Worm (Caenorhabditis elegans) whole organism, young adult: ENCODE data around the gene T24H10.4.
A peak's percentile ranks its signal among the peaks of the same experiment; 100 is the strongest.

ENCODE experiments used
- F22D6.2 ChIP-seq: sonication (generic microtip); optimal IDR thresholded peaks from 2 replicates; lab custom pipeline; 2016; ENCODE audit warnings: mild to moderate bottlenecking, missing genetic modification characterization, missing compliant biosample characterization
- F33H1.4 ChIP-seq: fragments of 200-800 bp; sonication (Bioruptor generic); IDR thresholded peaks from 2 replicates; pipeline ENCODE4 v1.3.6; 2022; ENCODE audit warnings: missing genetic modification reagents, missing genetic modification characterization, missing compliant biosample characterization
- F52B5.7 ChIP-seq: sonication (generic microtip); optimal IDR thresholded peaks from 2 replicates; lab custom pipeline; 2016; ENCODE audit warnings: mild to moderate bottlenecking, missing genetic modification characterization, missing compliant biosample characterization
- F57C9.4 ChIP-seq: sonication (generic microtip); optimal IDR thresholded peaks from 2 replicates; lab custom pipeline; 2017; ENCODE audit warnings: mild to moderate bottlenecking, missing genetic modification characterization, missing compliant biosample characterization
- K12H6.12 ChIP-seq: fragments of 200-800 bp; sonication (Bioruptor generic); optimal IDR thresholded peaks from 2 replicates; lab custom pipeline; 2018; ENCODE audit warnings: mild to moderate bottlenecking, missing genetic modification characterization, missing compliant biosample characterization
- Y53F4B.3 ChIP-seq: fragments of 200-800 bp; sonication (Bioruptor generic); IDR thresholded peaks from 2 replicates; pipeline ENCODE4 v1.3.6; 2022; ENCODE audit warnings: missing genetic modification reagents, missing genetic modification characterization, missing compliant biosample characterization
- akir-1 ChIP-seq: fragments of 200-800 bp; sonication (Bioruptor generic); optimal IDR thresholded peaks from 2 replicates; lab custom pipeline; 2018; ENCODE audit warnings: mild to moderate bottlenecking, missing genetic modification characterization, moderate library complexity, missing compliant biosample characterization
- athp-1 ChIP-seq: sonication (generic microtip); optimal IDR thresholded peaks from 2 replicates; lab custom pipeline; 2017; ENCODE audit warnings: mild to moderate bottlenecking, missing genetic modification characterization, missing compliant biosample characterization
- attf-6 ChIP-seq: fragments of 200-800 bp; sonication (Bioruptor generic); IDR thresholded peaks from 2 replicates; pipeline ENCODE4 v1.3.6; 2022; ENCODE audit warnings: missing genetic modification reagents, missing genetic modification characterization, missing compliant biosample characterization
- bed-1 ChIP-seq: fragments of 200-800 bp; sonication (Bioruptor generic); IDR thresholded peaks from 2 replicates; pipeline ENCODE4 v1.3.6; 2022; ENCODE audit warnings: missing genetic modification reagents, missing genetic modification characterization, missing compliant biosample characterization
- ccch-3 ChIP-seq: fragments of 200-800 bp; sonication (Bioruptor generic); optimal IDR thresholded peaks from 2 replicates; lab custom pipeline; 2018; ENCODE audit warnings: mild to moderate bottlenecking, missing genetic modification characterization, missing compliant biosample characterization
- chd-7 ChIP-seq: sonication (generic microtip); optimal IDR thresholded peaks from 2 replicates; lab custom pipeline; 2016; ENCODE audit warnings: mild to moderate bottlenecking, missing genetic modification characterization, moderate library complexity, missing compliant biosample characterization
- die-1 ChIP-seq: sonication (generic microtip); optimal IDR thresholded peaks from 2 replicates; lab custom pipeline; 2016; ENCODE audit warnings: missing genotype, mild to moderate bottlenecking, missing genetic modification characterization, missing compliant biosample characterization
- efl-1 ChIP-seq: fragments of 150-350 bp; optimal IDR thresholded peaks from 2 replicates; lab custom pipeline; 2014; ENCODE audit warnings: missing biosample characterization, missing genetic modification reagents, missing genetic modification characterization
- egl-18 ChIP-seq: fragments of 200-800 bp; sonication (Bioruptor generic); IDR thresholded peaks from 2 replicates; pipeline ENCODE4 v1.3.6; 2022; ENCODE audit warnings: missing genetic modification reagents, missing genetic modification characterization, missing compliant biosample characterization
- egl-44 ChIP-seq: fragments of 200-800 bp; sonication (Bioruptor generic); IDR thresholded peaks from 2 replicates; pipeline ENCODE4 v1.3.6; 2022; ENCODE audit warnings: missing genetic modification reagents, missing genetic modification characterization, missing compliant biosample characterization
- ekl-4 ChIP-seq: fragments of 200-800 bp; sonication (Bioruptor generic); IDR thresholded peaks from 2 replicates; pipeline ENCODE4 v1.3.6; 2022; ENCODE audit warnings: missing genetic modification reagents, missing genetic modification characterization, missing compliant biosample characterization
- hlh-26 ChIP-seq: fragments of 200-800 bp; sonication (Bioruptor generic); conservative IDR thresholded peaks from 2 replicates; pipeline ENCODE4 v1.3.6; 2022; ENCODE audit warnings: missing genetic modification reagents, missing genetic modification characterization, missing compliant biosample characterization
- hrde-1 ChIP-seq: sonication (generic microtip); optimal IDR thresholded peaks from 2 replicates; lab custom pipeline; 2016; ENCODE audit warnings: missing genetic modification characterization, mild to moderate bottlenecking, missing compliant biosample characterization, moderate library complexity, missing genotype, missing genetic modification reagents, borderline replicate concordance
- hsf-1 ChIP-seq: fragments of 200-800 bp; sonication (Bioruptor generic); IDR thresholded peaks from 2 replicates; pipeline ENCODE4 v1.3.6; 2022; ENCODE audit warnings: missing genetic modification reagents, missing genetic modification characterization, missing compliant biosample characterization
- lag-1 ChIP-seq: fragments of 200-800 bp; sonication (Bioruptor generic); IDR thresholded peaks from 2 replicates; pipeline ENCODE4 v1.3.6; 2022; ENCODE audit warnings: missing genetic modification reagents, missing genetic modification characterization, missing compliant biosample characterization
- lir-1 ChIP-seq: fragments of 200-800 bp; sonication (Bioruptor generic); conservative IDR thresholded peaks from 2 replicates; pipeline ENCODE4 v1.3.6; 2022; ENCODE audit warnings: missing genetic modification reagents, missing genetic modification characterization, missing compliant biosample characterization
- madf-10 ChIP-seq: sonication (generic microtip); optimal IDR thresholded peaks from 2 replicates; lab custom pipeline; 2016; ENCODE audit warnings: mild to moderate bottlenecking, missing genetic modification characterization, missing compliant biosample characterization
- madf-6 ChIP-seq: fragments of 200-800 bp; sonication (Bioruptor generic); IDR thresholded peaks from 2 replicates; pipeline ENCODE4 v1.3.6; 2022; ENCODE audit warnings: missing genetic modification reagents, missing genetic modification characterization, missing compliant biosample characterization
- mel-28 ChIP-seq: sonication (generic microtip); optimal IDR thresholded peaks from 2 replicates; lab custom pipeline; 2016; ENCODE audit warnings: borderline replicate concordance, mild to moderate bottlenecking, missing genetic modification characterization, missing compliant biosample characterization
- pha-4 ChIP-seq: fragments of 150-350 bp; sonication (generic microtip); optimal IDR thresholded peaks from 2 replicates; lab custom pipeline; 2014; ENCODE audit warnings: missing biosample characterization, missing genetic modification reagents, missing genetic modification characterization
- rec-8 ChIP-seq, 2 experiments: sonication (generic microtip); optimal IDR thresholded peaks; 2 replicates each; lab custom pipeline; 2016; ENCODE audit warnings: mild to moderate bottlenecking in 2 of 2, missing genetic modification characterization in 2 of 2, missing genetic modification reagents in 2 of 2, missing genotype in 2 of 2, missing biosample characterization in 1 of 2, missing compliant biosample characterization in 1 of 2, moderate library complexity in 1 of 2
- rpc-1 ChIP-seq, 2 experiments: fragments of 150-350 bp in 1 of 2; sonication (generic microtip) in 1 of 2; optimal IDR thresholded peaks; 2 replicates each; lab custom pipeline; 2014 to 2018; ENCODE audit warnings: missing biosample characterization in 1 of 2, missing genetic modification characterization in 1 of 2, missing genetic modification reagents in 1 of 2, missing genotype in 1 of 2
- sea-2 ChIP-seq: fragments of 200-800 bp; sonication (Bioruptor generic); IDR thresholded peaks from 2 replicates; pipeline ENCODE4 v1.3.6; 2022; ENCODE audit warnings: missing genetic modification characterization, missing compliant biosample characterization
- sptf-2 ChIP-seq: fragments of 200-800 bp; sonication (Bioruptor generic); optimal IDR thresholded peaks from 2 replicates; lab custom pipeline; 2018; ENCODE audit warnings: mild to moderate bottlenecking, missing genetic modification characterization, missing compliant biosample characterization
- tbp1 ChIP-seq: fragments of 200-800 bp; sonication (Bioruptor generic); optimal IDR thresholded peaks from 2 replicates; lab custom pipeline; 2018; ENCODE audit warnings: mild to moderate bottlenecking, missing genetic modification characterization, missing compliant biosample characterization
- tbx-9 ChIP-seq: sonication (generic microtip); optimal IDR thresholded peaks from 2 replicates; lab custom pipeline; 2016; ENCODE audit warnings: borderline replicate concordance, missing genetic modification characterization, inconsistent platforms, missing compliant biosample characterization

The T24H10.4 gene

DNA sequence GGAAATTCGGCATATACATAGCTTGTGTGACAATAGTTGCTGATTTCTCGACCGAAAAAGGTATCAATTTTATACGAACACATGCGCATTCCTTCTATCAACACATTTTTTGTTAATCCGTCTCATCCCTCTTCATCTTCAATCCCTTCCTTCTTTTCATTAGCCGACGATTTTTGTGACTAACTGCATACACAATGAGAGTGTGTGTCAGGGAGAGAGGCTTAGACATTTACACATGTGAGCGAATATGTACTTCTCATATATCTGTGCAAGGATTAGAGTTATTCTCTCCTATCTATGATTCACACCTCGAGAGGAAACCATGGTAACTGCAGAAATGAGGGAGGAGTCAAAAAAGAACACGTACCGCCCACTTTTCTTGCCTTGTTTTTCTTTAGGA, 21.0 kb downstream of the T24H10.4 start:
- no peak for TF ChIP-seq lir-1 (GFP tag; lab: Robert Waterston, UW)
- no peak for TF ChIP-seq bed-1 (GFP tag; lab: Robert Waterston, UW)
- no peak for TF ChIP-seq mel-28 (tag; lab: Kevin White, UChicago)
- TF ChIP-seq egl-18 (GFP tag; lab: Robert Waterston, UW), result no peak
- TF ChIP-seq Y53F4B.3, result no peak
- TF ChIP-seq rpc-1 (optimal IDR thresholded peaks at IDR 0.05; lab: Kevin White, UChicago), result no peak
- TF ChIP-seq rpc-1 (tag; optimal IDR thresholded peaks at IDR 0.05; lab: Kevin White, UChicago), result no peak
- no peak for TF ChIP-seq F57C9.4 (tag; lab: Kevin White, UChicago)
- no peak for TF ChIP-seq hlh-26 (GFP tag; lab: Robert Waterston, UW)
- no peak for TF ChIP-seq pha-4 (tag; lab: Kevin White, UChicago)
- TF ChIP-seq K12H6.12, result no peak
- no peak for TF ChIP-seq akir-1 (GFP tag; lab: Kevin White, UChicago)
- no peak for TF ChIP-seq madf-6

DNA sequence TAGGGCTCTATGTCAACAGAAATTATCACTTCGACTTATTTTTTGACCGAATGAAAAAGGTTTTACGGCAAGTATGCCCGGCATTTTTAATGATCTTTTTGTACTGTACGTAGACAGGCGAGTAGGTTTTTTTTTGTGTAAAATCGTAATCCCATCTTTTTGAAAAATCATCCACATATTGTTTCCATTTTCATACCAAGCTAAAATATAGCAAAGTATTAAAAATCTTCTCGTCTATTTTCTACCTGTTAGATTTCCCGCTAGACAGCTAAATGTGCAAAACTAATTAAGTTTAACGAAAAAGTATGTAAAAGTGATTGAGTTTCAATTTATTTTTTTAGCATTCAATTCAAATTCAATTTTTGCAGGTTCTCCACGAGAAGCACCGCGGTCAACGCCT, 22.0 kb downstream of the T24H10.4 start, which contains the start of gene C16D2.1:
Gene C16D2.1, plus strand, starts transcription at position 301 of the 400 bp plus-strand sequence.
- TF ChIP-seq madf-10 (tag; lab: Kevin White, UChicago), result no peak
- TF ChIP-seq athp-1 (tag; lab: Kevin White, UChicago), result no peak
- no peak for TF ChIP-seq die-1
- no peak for TF ChIP-seq hsf-1
- no peak for TF ChIP-seq F33H1.4 (GFP tag; lab: Robert Waterston, UW)
- no peak for TF ChIP-seq tbx-9
- TF ChIP-seq lag-1 (GFP tag; lab: Robert Waterston, UW), result no peak
- TF ChIP-seq efl-1, result no peak
- no peak for TF ChIP-seq F52B5.7 (tag; lab: Kevin White, UChicago)

DNA sequence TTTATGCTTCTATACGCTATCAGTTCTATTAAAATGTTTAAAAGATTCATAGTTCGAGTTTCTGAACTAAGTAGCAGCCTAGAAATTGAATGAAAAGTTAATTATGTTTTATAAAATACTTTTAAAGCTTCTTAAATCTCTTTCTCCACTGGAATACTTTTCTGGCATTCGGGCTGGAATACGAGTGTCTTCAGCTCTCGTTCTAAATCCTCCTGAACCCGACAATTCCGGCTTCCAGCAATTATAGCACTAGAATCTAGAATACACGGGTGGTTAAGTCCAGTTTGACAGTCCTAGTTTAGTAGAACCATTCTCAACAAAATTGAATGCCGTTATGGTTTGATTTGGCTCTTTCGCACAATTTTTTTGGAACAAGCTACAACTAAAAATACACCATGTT, 23.0 kb downstream of the T24H10.4 start:
- peak; percentile 38 for TF ChIP-seq chd-7 (tag; lab: Kevin White, UChicago)
- no peak for TF ChIP-seq mel-28 (tag; lab: Kevin White, UChicago)

DNA sequence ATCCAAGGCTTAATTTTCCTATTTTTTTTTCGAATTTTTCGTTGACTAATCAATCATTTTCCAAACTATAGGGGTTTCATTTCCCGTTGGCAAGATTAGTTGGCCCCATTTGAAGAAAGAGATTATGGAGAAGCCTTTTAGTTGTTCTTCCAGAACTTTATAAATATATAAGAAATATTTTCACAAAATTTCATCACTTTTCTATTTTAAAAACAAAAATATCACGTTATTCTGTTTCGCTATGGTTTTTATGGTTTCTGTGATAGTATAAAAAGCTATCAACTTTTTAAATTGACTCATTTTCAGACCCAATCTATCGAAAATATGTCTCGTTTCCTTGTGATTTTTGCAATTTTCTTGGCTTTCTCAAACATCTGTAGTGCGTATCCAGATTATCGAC, 26.5 kb downstream of the T24H10.4 start, which contains the start of gene nlp-78:
Gene nlp-78, plus strand, starts transcription at position 301 of the 400 bp plus-strand sequence.
- no peak for TF ChIP-seq F57C9.4 (tag; lab: Kevin White, UChicago)

DNA sequence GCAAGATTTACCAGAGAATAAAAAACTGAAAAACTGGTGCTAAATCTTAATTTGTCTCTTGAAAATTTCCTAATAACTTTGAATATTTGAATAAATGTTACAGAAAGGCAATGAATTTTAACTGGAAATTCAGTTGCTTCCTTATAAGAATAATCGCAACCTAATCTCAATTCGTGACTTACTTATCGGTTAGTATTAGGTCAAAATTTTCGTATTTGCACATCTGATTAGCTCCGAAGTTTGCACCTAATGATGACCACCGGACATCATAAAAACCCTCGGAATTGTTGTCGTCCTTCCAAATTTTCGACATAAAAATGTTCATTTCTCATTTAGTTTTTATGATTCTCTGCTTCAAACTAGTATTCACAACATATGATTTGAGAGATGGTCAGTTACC, 28.5 kb downstream of the T24H10.4 start, which contains the start of gene C16D2.3:
Gene C16D2.3, plus strand, starts transcription at position 301 of the 400 bp plus-strand sequence.
- TF ChIP-seq attf-6 (GFP tag; lab: Robert Waterston, UW), result no peak
- TF ChIP-seq sptf-2 (GFP tag; lab: Kevin White, UChicago), result no peak

DNA sequence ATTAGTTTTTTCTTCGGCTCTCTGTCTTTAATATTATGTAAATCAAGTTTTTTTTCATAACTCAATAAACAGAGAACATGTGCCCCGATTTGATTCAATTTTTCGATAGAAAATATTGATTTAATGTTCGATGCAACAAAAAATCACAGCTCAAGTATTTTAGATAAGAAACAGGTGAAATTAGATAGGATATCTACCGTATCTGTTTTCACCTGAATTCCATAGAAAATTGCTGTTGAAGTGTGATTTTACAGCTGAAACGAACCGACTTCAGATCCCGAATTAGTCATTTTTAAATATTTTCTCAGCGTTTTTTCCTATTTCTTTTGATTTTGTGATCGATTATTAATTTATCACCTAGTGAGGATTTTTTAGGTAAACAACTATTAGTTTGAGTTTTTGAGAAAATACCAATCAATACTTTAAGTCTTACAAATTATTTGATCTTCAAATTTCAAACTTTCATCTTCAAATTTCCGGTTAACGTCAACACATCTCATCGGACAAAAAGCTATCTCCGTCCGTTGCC, 29.9 kb downstream of the T24H10.4 start, which contains the start of gene Y9C2UA.1:
Gene Y9C2UA.1, plus strand, starts transcription at position 479 of the 529 bp plus-strand sequence.
- no peak for TF ChIP-seq F22D6.2 (tag; lab: Kevin White, UChicago)
- TF ChIP-seq ekl-4 (GFP tag; lab: Robert Waterston, UW), result no peak
- TF ChIP-seq ccch-3 (GFP tag; lab: Kevin White, UChicago), result no peak
- TF ChIP-seq egl-44 (GFP tag; lab: Robert Waterston, UW), result no peak
- no peak for TF ChIP-seq rec-8 (tag; optimal IDR thresholded peaks at IDR 0.05; lab: Kevin White, UChicago)
- TF ChIP-seq hsf-1, result no peak
- TF ChIP-seq pha-4 (tag; lab: Kevin White, UChicago), result no peak
- TF ChIP-seq madf-6, result no peak
- TF ChIP-seq K12H6.12, result no peak
- TF ChIP-seq tbx-9, result no peak
- TF ChIP-seq hrde-1 (tag; lab: Kevin White, UChicago), result no peak
- TF ChIP-seq bed-1 (GFP tag; lab: Robert Waterston, UW), result no peak
- TF ChIP-seq tbp1 (GFP tag; lab: Kevin White, UChicago), result no peak
- no peak for TF ChIP-seq sea-2
